Fruit fly (Drosophila melanogaster) whole organism, embryonic: ENCODE results near the gene haf.

Source experiments
- CG1024 ChIP-seq: fragments of 200-800 bp; sonication (Bioruptor generic); IDR thresholded peaks from 2 replicates; pipeline ENCODE4 v1.3.6; 2022; ENCODE audit warnings: missing biosample characterization, missing genetic modification characterization
- CG11093 ChIP-seq: fragments of 200-800 bp; sonication (Bioruptor generic); IDR thresholded peaks from 3 replicates; pipeline ENCODE4 v1.3.6; 2022; ENCODE audit warnings: missing biosample characterization, missing genetic modification characterization
- CG12299 ChIP-seq: fragments of 200-800 bp; sonication (Bioruptor generic); optimal IDR thresholded peaks from 2 replicates; lab custom pipeline; 2018; ENCODE audit warnings: missing biosample characterization, mild to moderate bottlenecking, missing genetic modification characterization
- CG1233 ChIP-seq: fragments of 200-800 bp; sonication (Bioruptor generic); optimal IDR thresholded peaks from 4 replicates; lab custom pipeline; 2018; ENCODE audit warnings: missing biosample characterization, mild to moderate bottlenecking, missing genetic modification characterization
- CG13624 ChIP-seq: fragments of 200-800 bp; sonication (Bioruptor generic); optimal IDR thresholded peaks from 2 replicates; lab custom pipeline; 2016; ENCODE audit warnings: missing biosample characterization, missing genetic modification characterization
- CG15073 ChIP-seq: fragments of 200-800 bp; sonication (Bioruptor generic); optimal IDR thresholded peaks from 2 replicates; lab custom pipeline; 2016; ENCODE audit warnings: missing biosample characterization, missing genetic modification characterization
- CG1602 ChIP-seq: fragments of 200-800 bp; sonication (Bioruptor generic); optimal IDR thresholded peaks from 3 replicates; lab custom pipeline; 2016; ENCODE audit warnings: missing biosample characterization, missing genetic modification characterization
- CG16779 ChIP-seq: fragments of 200-800 bp; sonication (Bioruptor generic); IDR thresholded peaks from 2 replicates; pipeline ENCODE4 v1.3.6; 2022; ENCODE audit warnings: missing biosample characterization, missing genetic modification characterization
- CG17328 ChIP-seq: fragments of 200-800 bp; sonication (Bioruptor generic); IDR thresholded peaks from 2 replicates; pipeline ENCODE4 v1.3.6; 2022; ENCODE audit warnings: missing biosample characterization, missing genetic modification characterization
- CG18476 ChIP-seq: fragments of 200-800 bp; sonication (Bioruptor generic); optimal IDR thresholded peaks from 2 replicates; lab custom pipeline; 2016; ENCODE audit warnings: missing biosample characterization, mild to moderate bottlenecking, missing genetic modification characterization
- CG18599 ChIP-seq: fragments of 200-800 bp; sonication (Bioruptor generic); optimal IDR thresholded peaks from 3 replicates; lab custom pipeline; 2017; ENCODE audit warnings: missing biosample characterization, missing genetic modification characterization, mild to moderate bottlenecking, moderate library complexity, missing genetic modification reagents
- CG2202 ChIP-seq: fragments of 200-800 bp; sonication (Bioruptor generic); optimal IDR thresholded peaks from 2 replicates; lab custom pipeline; 2018; ENCODE audit warnings: missing biosample characterization, mild to moderate bottlenecking, missing genetic modification characterization
- CG2712 ChIP-seq: fragments of 200-800 bp; optimal IDR thresholded peaks from 3 replicates; lab custom pipeline; 2019; ENCODE audit warnings: missing biosample characterization, mild to moderate bottlenecking, missing genetic modification characterization, moderate library complexity
- CG30431 ChIP-seq: fragments of 200-800 bp; sonication (Bioruptor generic); optimal IDR thresholded peaks from 2 replicates; lab custom pipeline; 2017; ENCODE audit warnings: missing biosample characterization, missing genetic modification characterization
- CG33213 ChIP-seq: fragments of 200-800 bp; sonication (Bioruptor generic); optimal IDR thresholded peaks from 3 replicates; lab custom pipeline; 2016; ENCODE audit warnings: missing biosample characterization, missing genetic modification characterization
- CG6175 ChIP-seq: fragments of 200-800 bp; sonication (Bioruptor generic); IDR thresholded peaks from 3 replicates; pipeline ENCODE4 v1.3.6; 2022; ENCODE audit warnings: missing biosample characterization, missing genetic modification characterization
- CG6683 ChIP-seq: fragments of 200-800 bp; sonication (Bioruptor generic); optimal IDR thresholded peaks from 2 replicates; lab custom pipeline; 2017; ENCODE audit warnings: missing biosample characterization, mild to moderate bottlenecking, missing genetic modification characterization, missing genetic modification reagents
- CG6765 ChIP-seq: fragments of 200-800 bp; sonication (Bioruptor generic); optimal IDR thresholded peaks from 3 replicates; lab custom pipeline; 2017; ENCODE audit warnings: missing biosample characterization, mild to moderate bottlenecking, missing genetic modification characterization
- CG8281 ChIP-seq: fragments of 200-800 bp; sonication (Bioruptor generic); optimal IDR thresholded peaks from 2 replicates; lab custom pipeline; 2018; ENCODE audit warnings: missing biosample characterization, mild to moderate bottlenecking, missing genetic modification characterization, moderate library complexity
- CG8359 ChIP-seq: fragments of 200-800 bp; sonication (Bioruptor generic); optimal IDR thresholded peaks from 2 replicates; lab custom pipeline; 2017; ENCODE audit warnings: missing biosample characterization, mild to moderate bottlenecking, missing genetic modification characterization, borderline replicate concordance
- CG9876 ChIP-seq: fragments of 200-800 bp; sonication (Bioruptor generic); optimal IDR thresholded peaks from 2 replicates; lab custom pipeline; 2016; ENCODE audit warnings: missing biosample characterization, missing genetic modification characterization
- CG9932 ChIP-seq: fragments of 200-800 bp; sonication (Bioruptor generic); IDR thresholded peaks from 2 replicates; pipeline ENCODE4 v1.3.6; 2022; ENCODE audit warnings: missing biosample characterization, missing genetic modification characterization
- D19B ChIP-seq: fragments of 200-800 bp; sonication (Bioruptor generic); optimal IDR thresholded peaks from 2 replicates; lab custom pipeline; 2017; ENCODE audit warnings: missing biosample characterization, mild to moderate bottlenecking, missing genetic modification characterization
- E2f1 ChIP-seq: fragments of 200-800 bp; sonication (Bioruptor generic); IDR thresholded peaks from 2 replicates; pipeline ENCODE4 v1.3.6; 2022; ENCODE audit warnings: missing biosample characterization, missing genetic modification characterization
- Elba2 ChIP-seq: fragments of 200-800 bp; sonication (Bioruptor generic); optimal IDR thresholded peaks from 3 replicates; lab custom pipeline; 2016; ENCODE audit warnings: missing biosample characterization, missing genetic modification characterization
- Ets97D ChIP-seq: fragments of 200-800 bp; sonication (Bioruptor generic); optimal IDR thresholded peaks from 3 replicates; lab custom pipeline; 2016; ENCODE audit warnings: missing biosample characterization, missing genetic modification characterization
- Lim3 ChIP-seq: fragments of 200-800 bp; sonication (Bioruptor generic); IDR thresholded peaks from 2 replicates; pipeline ENCODE4 v1.3.6; 2022; ENCODE audit warnings: missing biosample characterization, missing genetic modification characterization
- NC2α ChIP-seq: fragments of 200-800 bp; sonication (Bioruptor generic); optimal IDR thresholded peaks from 2 replicates; lab custom pipeline; 2016; ENCODE audit warnings: missing biosample characterization, missing genetic modification characterization
- NK7.1 ChIP-seq: fragments of 200-800 bp; sonication (Bioruptor generic); optimal IDR thresholded peaks from 3 replicates; lab custom pipeline; 2016; ENCODE audit warnings: missing biosample characterization, missing genetic modification characterization
- TFAM ChIP-seq: fragments of 200-800 bp; sonication (Bioruptor generic); optimal IDR thresholded peaks from 2 replicates; lab custom pipeline; 2017; ENCODE audit warnings: missing biosample characterization, missing genetic modification characterization, inconsistent platforms
- Taf1 ChIP-seq: fragments of 200-800 bp; sonication (Bioruptor generic); IDR thresholded peaks from 2 replicates; pipeline ENCODE4 v1.3.6; 2022; ENCODE audit warnings: missing biosample characterization, missing genetic modification characterization
- ato ChIP-seq: fragments of 200-800 bp; sonication (Bioruptor generic); IDR thresholded peaks from 2 replicates; pipeline ENCODE4 v1.3.6; 2022; ENCODE audit warnings: missing biosample characterization, missing genetic modification characterization; ENCODE audit not compliant: partially characterized antibody
- bowl ChIP-seq: fragments of 200-800 bp; sonication (Bioruptor generic); IDR thresholded peaks from 2 replicates; pipeline ENCODE4 v1.3.6; 2022; ENCODE audit warnings: missing biosample characterization, missing genetic modification characterization
- cas ChIP-seq: fragments of 200-800 bp; sonication (Bioruptor generic); IDR thresholded peaks from 2 replicates; pipeline ENCODE4 v1.3.6; 2022; ENCODE audit warnings: missing biosample characterization, missing genetic modification characterization
- chif ChIP-seq, 2 experiments: fragments of 200-800 bp; sonication (Bioruptor generic); optimal IDR thresholded peaks; 3 replicates each; lab custom pipeline; 2016; ENCODE audit warnings: missing biosample characterization in 2 of 2, missing genetic modification characterization in 2 of 2
- chm ChIP-seq: fragments of 200-800 bp; sonication (Bioruptor generic); IDR thresholded peaks from 2 replicates; pipeline ENCODE4 v1.3.6; 2022; ENCODE audit warnings: missing biosample characterization, missing genetic modification characterization
- dati ChIP-seq: fragments of 200-800 bp; sonication (Bioruptor generic); IDR thresholded peaks from 2 replicates; pipeline ENCODE4 v1.3.6; 2022; ENCODE audit warnings: missing biosample characterization, missing genetic modification characterization
- emc ChIP-seq: fragments of 200-800 bp; sonication (Bioruptor generic); optimal IDR thresholded peaks from 2 replicates; lab custom pipeline; 2016; ENCODE audit warnings: missing biosample characterization, missing genetic modification characterization
- en ChIP-seq: fragments of 200-800 bp; sonication (Bioruptor generic); optimal IDR thresholded peaks from 2 replicates; lab custom pipeline; 2016; ENCODE audit warnings: missing biosample characterization, missing genetic modification characterization
- hth ChIP-seq: fragments of >200 bp; optimal IDR thresholded peaks from 2 replicates; lab custom pipeline; 2017; ENCODE audit warnings: inconsistent platforms
- kah ChIP-seq: fragments of 200-800 bp; sonication (Bioruptor generic); optimal IDR thresholded peaks from 2 replicates; lab custom pipeline; 2018; ENCODE audit warnings: missing biosample characterization, mild to moderate bottlenecking, missing genetic modification characterization
- knrl ChIP-seq: fragments of 200-800 bp; sonication (Bioruptor generic); IDR thresholded peaks from 3 replicates; pipeline ENCODE4 v1.3.6; 2022; ENCODE audit warnings: missing biosample characterization, missing genetic modification characterization; ENCODE audit not compliant: partially characterized antibody
- mirr ChIP-seq: fragments of 200-800 bp; sonication (Bioruptor generic); optimal IDR thresholded peaks from 3 replicates; lab custom pipeline; 2018; ENCODE audit warnings: missing biosample characterization, mild to moderate bottlenecking, missing genetic modification characterization
- p53 ChIP-seq: fragments of 200-800 bp; sonication (Bioruptor generic); optimal IDR thresholded peaks from 2 replicates; lab custom pipeline; 2016; ENCODE audit warnings: missing biosample characterization, missing genetic modification characterization
- sima ChIP-seq: fragments of 200-800 bp; sonication (Bioruptor generic); optimal IDR thresholded peaks from 2 replicates; lab custom pipeline; 2016; ENCODE audit warnings: missing biosample characterization, missing genetic modification characterization
- slou ChIP-seq: fragments of 200-800 bp; sonication (Bioruptor generic); optimal IDR thresholded peaks from 3 replicates; lab custom pipeline; 2016; ENCODE audit warnings: missing biosample characterization, missing genetic modification characterization
- sob ChIP-seq: fragments of 200-800 bp; sonication (Bioruptor generic); IDR thresholded peaks from 2 replicates; pipeline ENCODE4 v1.3.6; 2022; ENCODE audit warnings: missing biosample characterization, missing genetic modification characterization
- tio ChIP-seq: fragments of 200-800 bp; sonication (Bioruptor generic); optimal IDR thresholded peaks from 2 replicates; lab custom pipeline; 2017; ENCODE audit warnings: missing biosample characterization, missing genetic modification characterization, inconsistent platforms
- ttk ChIP-seq: fragments of 200-800 bp; sonication (Bioruptor generic); IDR thresholded peaks from 2 replicates; pipeline ENCODE4 v2.1.2; 2022; ENCODE audit warnings: missing biosample characterization, missing genetic modification characterization
- wdn ChIP-seq: fragments of 200-800 bp; sonication (Bioruptor generic); IDR thresholded peaks from 2 replicates; pipeline ENCODE4 v1.3.6; 2022; ENCODE audit warnings: missing biosample characterization, missing genetic modification characterization

haf gene

DNA sequence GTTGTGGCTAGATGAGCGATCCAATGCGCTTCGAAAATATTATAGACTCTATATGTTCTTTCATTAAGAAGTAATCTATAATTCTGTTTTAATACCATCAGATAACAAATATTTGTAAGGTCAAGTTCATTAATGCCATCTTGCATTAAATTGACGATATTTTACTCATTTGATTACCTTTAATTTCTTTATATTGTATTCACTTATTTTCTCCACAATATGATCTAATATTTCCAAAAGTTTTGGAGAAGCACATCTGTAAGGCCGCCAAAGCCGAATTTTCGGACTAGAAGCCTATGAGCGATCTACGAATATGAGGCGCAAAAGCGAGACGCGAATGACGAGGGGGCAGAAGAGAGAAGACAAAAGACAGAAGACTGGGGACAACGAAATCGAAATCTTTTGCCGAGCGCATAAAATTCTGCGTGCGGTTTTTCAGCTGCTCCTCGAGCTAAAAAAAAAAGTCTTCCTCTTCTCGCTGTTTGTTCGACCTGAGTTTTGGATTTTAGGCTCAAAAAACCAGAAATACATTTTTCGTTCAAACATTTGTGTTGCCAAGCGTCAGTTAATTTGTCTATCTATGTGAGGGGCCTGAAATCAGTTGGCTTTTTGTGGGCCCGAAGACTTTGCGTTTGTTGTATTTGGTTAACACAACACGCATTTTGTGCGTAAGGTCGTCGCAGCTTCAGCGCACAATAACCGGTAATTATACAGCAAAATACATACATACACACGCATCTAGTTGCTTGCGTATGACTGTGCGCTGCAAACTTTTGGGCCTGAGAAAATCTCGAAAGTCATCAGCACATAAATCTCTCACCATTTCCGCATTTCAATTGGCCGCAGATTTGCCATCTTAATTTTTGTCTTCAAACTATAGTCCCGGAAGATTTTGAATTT, 84.0 kb downstream of the haf start (continued):
- peak; percentile 97 for TF ChIP-seq emc (GFP tag; lab: Kevin White, UChicago)
- peak; percentile 87 for TF ChIP-seq CG8359 (GFP tag; lab: Kevin White, UChicago)
- TF ChIP-seq CG17328 = peak; percentile 90
- peak; percentile 94 for TF ChIP-seq Ets97D (GFP tag; lab: Kevin White, UChicago)
- TF ChIP-seq CG1602 (GFP tag; lab: Kevin White, UChicago) = peak; percentile 98
- TF ChIP-seq CG8281 (tag; lab: Kevin White, UChicago) = peak; percentile 93
- peak; percentile 81 for TF ChIP-seq CG1024
- TF ChIP-seq ttk (GFP tag; lab: Robert Waterston, UW) = peak; percentile 98
- peak; percentile 98 for TF ChIP-seq tio (GFP tag; lab: Kevin White, UChicago)
- peak; percentile 99 for TF ChIP-seq slou (GFP tag; lab: Kevin White, UChicago)
- no peak for TF ChIP-seq ato (GFP tag; lab: Robert Waterston, UW)
- peak; percentile 93 for TF ChIP-seq sima (GFP tag; lab: Kevin White, UChicago)
- TF ChIP-seq CG16779 (GFP tag; lab: Robert Waterston, UW) = peak; percentile 82
- peak; percentile 83 for TF ChIP-seq mirr
- TF ChIP-seq Taf1 (GFP tag; lab: Robert Waterston, UW) = peak; percentile 96
- peak; percentile 94 for TF ChIP-seq NC2α (GFP tag; lab: Kevin White, UChicago)
- TF ChIP-seq CG18599 = peak; percentile 98
- peak; percentile 97 for TF ChIP-seq CG6765 (GFP tag; lab: Kevin White, UChicago)
- peak; percentile 79 for TF ChIP-seq TFAM (GFP tag; lab: Kevin White, UChicago)
- no peak for TF ChIP-seq Elba2
- peak; percentile 68 for TF ChIP-seq CG2202
- peak; percentile 94 for TF ChIP-seq bowl (GFP tag; lab: Robert Waterston, UW)
- peak; percentile 82 for TF ChIP-seq chm (GFP tag; lab: Robert Waterston, UW)
- TF ChIP-seq CG11093 (GFP tag; lab: Robert Waterston, UW) = peak; percentile 99
- peak; percentile 98 for TF ChIP-seq CG1233 (GFP tag; lab: Kevin White, UChicago)
- TF ChIP-seq NK7.1 (GFP tag; lab: Kevin White, UChicago) = peak; percentile 98
- peak; percentile 83 for TF ChIP-seq CG15073 (GFP tag; lab: Kevin White, UChicago)
- peak; percentile 86 for TF ChIP-seq en (GFP tag; lab: Kevin White, UChicago)
- peak; percentile 99 for TF ChIP-seq E2f1 (GFP tag; lab: Robert Waterston, UW)
- TF ChIP-seq p53 = peak; percentile 75
- no peak for TF ChIP-seq hth (lab: Kevin White, UChicago)
- peak; percentile 99 for TF ChIP-seq CG2712 (tag; lab: Kevin White, UChicago)
- TF ChIP-seq wdn (GFP tag; lab: Robert Waterston, UW) = peak; percentile 95
- TF ChIP-seq CG18476 (GFP tag; lab: Kevin White, UChicago) = peak; percentile 98
- peak; percentile 97 for TF ChIP-seq Lim3 (GFP tag; lab: Robert Waterston, UW)
- peak; percentile 98 for TF ChIP-seq CG9932 (GFP tag; lab: Robert Waterston, UW)
- TF ChIP-seq knrl (GFP tag; lab: Robert Waterston, UW) = 0 out of 3 replicates have a peak, but pooled peaks have one; percentile 15
- TF ChIP-seq CG13624 (GFP tag; lab: Kevin White, UChicago) = peak; percentile 99
- peak; percentile 97 for TF ChIP-seq CG30431 (GFP tag; lab: Kevin White, UChicago)
- peak; percentile 96 for TF ChIP-seq D19B (GFP tag; lab: Kevin White, UChicago)
- peak; percentile 93 for TF ChIP-seq kah
- peak; percentile 97 for TF ChIP-seq CG6683 (GFP tag; lab: Kevin White, UChicago)
- peak; percentile 96 for TF ChIP-seq CG12299 (tag; lab: Kevin White, UChicago)
- peak; percentile 97 for TF ChIP-seq chif (GFP tag; optimal IDR thresholded peaks at IDR 0.05; lab: Kevin White, UChicago)
- peak; percentile 92 for TF ChIP-seq CG9876 (GFP tag; lab: Kevin White, UChicago)
- TF ChIP-seq CG6175 (GFP tag; lab: Robert Waterston, UW) = peak; percentile 97
- peak; percentile 93 for TF ChIP-seq cas (GFP tag; lab: Robert Waterston, UW)
- TF ChIP-seq sob = peak; percentile 98
- peak; percentile 82 for TF ChIP-seq dati (GFP tag; lab: Robert Waterston, UW)
- TF ChIP-seq CG33213 (GFP tag; lab: Kevin White, UChicago) = peak; percentile 97
